Worm (Caenorhabditis elegans): ENCODE measurements around the gene T11G6.5.

DNA sequence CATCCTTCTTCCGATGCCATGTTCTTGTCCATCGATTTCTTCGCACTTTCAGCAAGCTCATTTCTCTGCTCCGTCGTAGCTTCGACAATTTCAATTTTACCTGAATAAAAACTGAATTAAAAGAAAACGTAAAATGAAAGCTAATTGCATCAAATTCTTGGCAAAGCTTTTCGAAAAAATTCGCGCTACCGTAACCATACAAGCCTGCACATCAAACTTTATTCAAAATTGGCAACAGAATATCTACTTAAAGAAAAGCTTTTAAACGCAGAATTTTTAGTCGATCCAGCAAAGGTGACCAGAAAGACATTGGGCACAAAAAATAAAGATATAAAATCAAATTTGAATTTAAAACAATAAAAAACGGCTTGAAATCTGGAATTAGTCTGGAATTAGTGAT is 323 bp downstream of the T11G6.5 start:
- TF ChIP-seq nhr-237 (tag; optimal IDR thresholded peaks at IDR 0.05) (no peak), unc-62 (GFP tag; optimal IDR thresholded peaks at IDR 0.05) (no peak), ceh-28 (tag; optimal IDR thresholded peaks at IDR 0.05) (no peak), ceh-9 (tag; optimal IDR thresholded peaks at IDR 0.05) (no peak), nhr-11 (tag; optimal IDR thresholded peaks at IDR 0.05) (no peak), ceh-16 (tag; optimal IDR thresholded peaks at IDR 0.05) (no peak), nhr-23 (tag; optimal IDR thresholded peaks at IDR 0.05) (no peak), ama-1 (optimal IDR thresholded peaks at IDR 0.05) (no peak), fkh-10 (GFP tag; optimal IDR thresholded peaks at IDR 0.05) (no peak)
